Worm (Caenorhabditis elegans) whole organism, L4 larva: ENCODE data around the gene srsx-25.

Experiments used
- D1046.2 ChIP-seq: fragments of 200-800 bp; sonication (Bioruptor generic); IDR thresholded peaks from 2 replicates; pipeline ENCODE4 v1.3.6; 2022; ENCODE audit warnings: missing genetic modification characterization, missing compliant biosample characterization
- F26F4.8 ChIP-seq: fragments of 200-800 bp; sonication (Bioruptor generic); conservative IDR thresholded peaks from 2 replicates; pipeline ENCODE4 v1.3.6; 2022; ENCODE audit warnings: missing genetic modification characterization, missing compliant biosample characterization
- F44E2.7 ChIP-seq: fragments of 200-800 bp; sonication (Bioruptor generic); IDR thresholded peaks from 2 replicates; pipeline ENCODE4 v2.1.2; 2022; ENCODE audit warnings: missing genetic modification characterization, missing compliant biosample characterization
- F49E8.2 ChIP-seq: sonication (generic microtip); optimal IDR thresholded peaks from 2 replicates; lab custom pipeline; 2016; ENCODE audit warnings: missing compliant biosample characterization, mild to moderate bottlenecking, missing genetic modification characterization, borderline replicate concordance
- T20F7.1 ChIP-seq: fragments of 200-800 bp; sonication (Bioruptor generic); optimal IDR thresholded peaks from 2 replicates; lab custom pipeline; 2018; ENCODE audit warnings: mild to moderate bottlenecking, missing genetic modification characterization, missing compliant biosample characterization
- Y48G9A.11 ChIP-seq: fragments of 200-800 bp; sonication (Bioruptor generic); IDR thresholded peaks from 2 replicates; pipeline ENCODE4 v1.3.6; 2022; ENCODE audit warnings: missing genetic modification reagents, missing genetic modification characterization, missing compliant biosample characterization
- Y5F2A.4 ChIP-seq: fragments of 200-800 bp; sonication (Bioruptor generic); optimal IDR thresholded peaks from 2 replicates; lab custom pipeline; 2018; ENCODE audit warnings: mild to moderate bottlenecking, missing genetic modification characterization, missing compliant biosample characterization
- Y75B8A.6 ChIP-seq: fragments of 200-800 bp; sonication (Bioruptor generic); IDR thresholded peaks from 2 replicates; pipeline ENCODE4 v1.3.6; 2022; ENCODE audit warnings: missing genetic modification reagents, missing genetic modification characterization, missing compliant biosample characterization
- aha-1 ChIP-seq: fragments of 150-350 bp; peaks from one replicate; lab custom pipeline; 2014; ENCODE audit warnings: missing biosample characterization, missing genetic modification characterization
- ama-1 ChIP-seq: fragments of 150-350 bp; optimal IDR thresholded peaks from 2 replicates; lab custom pipeline; 2014; ENCODE audit warnings: inconsistent platforms, mixed read lengths
- arid-1 ChIP-seq: fragments of 200-800 bp; sonication (Bioruptor generic); conservative IDR thresholded peaks from 2 replicates; pipeline ENCODE4 v1.3.6; 2022; ENCODE audit warnings: missing genetic modification reagents, missing genetic modification characterization, missing compliant biosample characterization
- ceh-82 ChIP-seq: sonication (generic microtip); optimal IDR thresholded peaks from 2 replicates; lab custom pipeline; 2017; ENCODE audit warnings: missing biosample characterization, missing genetic modification characterization
- daf-16 ChIP-seq, 3 experiments: sonication (generic microtip); optimal IDR thresholded peaks; 2 replicates each; lab custom pipeline; 2016 to 2017; ENCODE audit warnings: missing genetic modification characterization in 3 of 3, missing genetic modification reagents in 3 of 3, mild to moderate bottlenecking in 2 of 3, missing compliant biosample characterization in 2 of 3, missing biosample characterization in 1 of 3, moderate library complexity in 1 of 3
- dmd-6 ChIP-seq: fragments of 200-800 bp; sonication (Bioruptor generic); IDR thresholded peaks from 2 replicates; pipeline ENCODE4 v1.3.6; 2022; ENCODE audit warnings: missing genetic modification reagents, missing genetic modification characterization, missing compliant biosample characterization
- dpl-1 ChIP-seq: fragments of 150-350 bp; optimal IDR thresholded peaks from 2 replicates; lab custom pipeline; 2014; ENCODE audit warnings: missing biosample characterization, missing genetic modification reagents, missing genetic modification characterization
- duxl-1 ChIP-seq: sonication (generic microtip); optimal IDR thresholded peaks from 2 replicates; lab custom pipeline; 2016; ENCODE audit warnings: mild to moderate bottlenecking, missing genetic modification characterization, moderate library complexity, missing compliant biosample characterization; ENCODE audit not compliant: poor library complexity
- dve-1 ChIP-seq: sonication (generic microtip); optimal IDR thresholded peaks from 2 replicates; lab custom pipeline; 2017; ENCODE audit warnings: antibody characterized with exemption, mild to moderate bottlenecking, missing genetic modification characterization, missing compliant biosample characterization; ENCODE audit not compliant: insufficient read depth
- egl-27 ChIP-seq: sonication (generic microtip); optimal IDR thresholded peaks from 3 replicates; lab custom pipeline; 2017; ENCODE audit warnings: missing biosample characterization, missing genetic modification reagents, missing genetic modification characterization
- gei-8 ChIP-seq: fragments of 200-800 bp; sonication (Bioruptor generic); optimal IDR thresholded peaks from 2 replicates; lab custom pipeline; 2018; ENCODE audit warnings: mild to moderate bottlenecking, missing genetic modification characterization, missing compliant biosample characterization
- hif-1 ChIP-seq, 2 experiments: sonication (generic microtip); optimal IDR thresholded peaks; 2 replicates each; lab custom pipeline; 2016 to 2017; ENCODE audit warnings: missing compliant biosample characterization in 2 of 2, missing genetic modification characterization in 2 of 2, missing genetic modification reagents in 2 of 2, missing genotype in 2 of 2, mild to moderate bottlenecking in 1 of 2
- hlh-11 ChIP-seq: fragments of 200-800 bp; sonication (Bioruptor generic); optimal IDR thresholded peaks from 2 replicates; lab custom pipeline; 2018; ENCODE audit warnings: mild to moderate bottlenecking, missing genetic modification characterization, missing compliant biosample characterization
- hlh-30 ChIP-seq: sonication (generic microtip); optimal IDR thresholded peaks from 2 replicates; lab custom pipeline; 2017; ENCODE audit warnings: antibody characterized with exemption, mild to moderate bottlenecking, missing genetic modification characterization, missing compliant biosample characterization; ENCODE audit not compliant: insufficient read depth
- lin-13 ChIP-seq: fragments of 150-350 bp; optimal IDR thresholded peaks from 2 replicates; lab custom pipeline; 2014; ENCODE audit warnings: missing biosample characterization, missing genetic modification reagents, missing genetic modification characterization
- lin-15B ChIP-seq: fragments of 150-350 bp; sonication (generic microtip); optimal IDR thresholded peaks from 3 replicates; lab custom pipeline; 2014; ENCODE audit warnings: missing biosample characterization, missing genetic modification characterization
- lin-38 ChIP-seq: fragments of 200-800 bp; sonication (Bioruptor generic); IDR thresholded peaks from 2 replicates; pipeline ENCODE4 v1.3.6; 2022; ENCODE audit warnings: missing genetic modification reagents, missing genetic modification characterization, missing compliant biosample characterization
- lin-39 ChIP-seq: fragments of 150-350 bp; optimal IDR thresholded peaks from 2 replicates; lab custom pipeline; 2014; ENCODE audit warnings: missing biosample characterization, missing genetic modification reagents, missing genetic modification characterization
- lir-3 ChIP-seq: sonication (generic microtip); optimal IDR thresholded peaks from 2 replicates; lab custom pipeline; 2016; ENCODE audit warnings: mild to moderate bottlenecking, missing genetic modification characterization, missing compliant biosample characterization
- madf-5 ChIP-seq, 2 experiments: fragments of 200-800 bp; sonication (Bioruptor generic); IDR thresholded peaks; 2 replicates each; pipeline ENCODE4 v1.3.6; 2022; ENCODE audit warnings: missing compliant biosample characterization in 2 of 2, missing genetic modification characterization in 2 of 2
- mdl-1 ChIP-seq, 2 experiments: fragments of 150-350 bp in 1 of 2; sonication (generic microtip) in 1 of 2; optimal IDR thresholded peaks; 2 replicates each; lab custom pipeline; 2014 to 2017; ENCODE audit warnings: missing biosample characterization in 2 of 2, missing genetic modification characterization in 2 of 2
- nhr-102 ChIP-seq: sonication (generic microtip); optimal IDR thresholded peaks from 2 replicates; lab custom pipeline; 2016; ENCODE audit warnings: mild to moderate bottlenecking, missing genetic modification characterization, moderate library complexity, missing compliant biosample characterization
- nhr-28 ChIP-seq: fragments of 150-350 bp; optimal IDR thresholded peaks from 2 replicates; lab custom pipeline; 2014; ENCODE audit warnings: missing biosample characterization, missing genetic modification characterization
- nhr-41 ChIP-seq: fragments of 200-800 bp; sonication (Bioruptor generic); IDR thresholded peaks from 2 replicates; pipeline ENCODE4 v1.3.6; 2022; ENCODE audit warnings: missing genetic modification reagents, missing genetic modification characterization, missing compliant biosample characterization
- nhr-42 ChIP-seq: fragments of 200-800 bp; sonication (Bioruptor generic); IDR thresholded peaks from 2 replicates; pipeline ENCODE4 v1.3.6; 2022; ENCODE audit warnings: missing genetic modification characterization, missing compliant biosample characterization
- nhr-6 ChIP-seq: fragments of 150-350 bp; optimal IDR thresholded peaks from 2 replicates; lab custom pipeline; 2014; ENCODE audit warnings: missing biosample characterization, missing genetic modification characterization
- nhr-77 ChIP-seq: fragments of 150-350 bp; optimal IDR thresholded peaks from 2 replicates; lab custom pipeline; 2014; ENCODE audit warnings: missing biosample characterization, missing genetic modification characterization
- pha-4 ChIP-seq, 2 experiments: fragments of 150-350 bp in 1 of 2; fragments of 200-800 bp in 1 of 2; sonication (Bioruptor generic) in 1 of 2; IDR thresholded peaks in 1 of 2; optimal IDR thresholded peaks in 1 of 2; 2 replicates each; pipeline versions ENCODE4 v1.3.6 to Lab custom; 2014 to 2022; ENCODE audit warnings: missing genetic modification characterization in 2 of 2, missing genetic modification reagents in 2 of 2, missing biosample characterization in 1 of 2, missing compliant biosample characterization in 1 of 2
- pqm-1 ChIP-seq: sonication (generic microtip); optimal IDR thresholded peaks from 2 replicates; lab custom pipeline; 2017; ENCODE audit warnings: missing biosample characterization, missing genetic modification characterization
- sdz-12 ChIP-seq: fragments of 200-800 bp; sonication (Bioruptor generic); optimal IDR thresholded peaks from 2 replicates; lab custom pipeline; 2018; ENCODE audit warnings: mild to moderate bottlenecking, missing genetic modification characterization, missing compliant biosample characterization
- set-16 ChIP-seq: fragments of 200-800 bp; sonication (Bioruptor generic); IDR thresholded peaks from 2 replicates; pipeline ENCODE4 v1.3.6; 2022; ENCODE audit warnings: missing genetic modification reagents, missing genetic modification characterization, missing compliant biosample characterization
- snpc-4 ChIP-seq: fragments of 150-350 bp; optimal IDR thresholded peaks from 2 replicates; lab custom pipeline; 2014; ENCODE audit warnings: missing biosample characterization, missing genetic modification characterization
- spr-1 ChIP-seq: sonication (generic microtip); optimal IDR thresholded peaks from 2 replicates; lab custom pipeline; 2016; ENCODE audit warnings: mild to moderate bottlenecking, missing genetic modification characterization, missing compliant biosample characterization
- tra-1 ChIP-seq: fragments of 200-800 bp; sonication (Bioruptor generic); IDR thresholded peaks from 2 replicates; pipeline ENCODE4 v1.3.6; 2022; ENCODE audit warnings: missing genetic modification reagents, missing genetic modification characterization, missing compliant biosample characterization
- unc-130 ChIP-seq: sonication (generic microtip); optimal IDR thresholded peaks from 2 replicates; lab custom pipeline; 2016; ENCODE audit warnings: missing genetic modification reagents, missing genetic modification characterization, missing compliant biosample characterization
- unc-62 ChIP-seq, 3 experiments: fragments of 150-350 bp in 1 of 3; sonication (generic microtip); optimal IDR thresholded peaks in 2 of 3; peaks in 1 of 3; 1 replicate in 1 of 3; 2 replicates in 2 of 3; lab custom pipeline; 2014 to 2017; ENCODE audit warnings: missing biosample characterization in 3 of 3, missing genetic modification characterization in 3 of 3, missing genetic modification reagents in 3 of 3, missing genotype in 1 of 3
- zag-1 ChIP-seq: fragments of 150-350 bp; optimal IDR thresholded peaks from 2 replicates; lab custom pipeline; 2014; ENCODE audit warnings: missing biosample characterization, missing genetic modification characterization
- zfp-3 ChIP-seq: fragments of 200-800 bp; sonication (Bioruptor generic); conservative IDR thresholded peaks from 2 replicates; pipeline ENCODE4 v1.3.6; 2022; ENCODE audit warnings: missing genetic modification reagents, missing genetic modification characterization, missing compliant biosample characterization
- ztf-11 ChIP-seq: fragments of 150-350 bp; optimal IDR thresholded peaks from 2 replicates; lab custom pipeline; 2014; ENCODE audit warnings: missing biosample characterization, missing genetic modification characterization

The srsx-25 gene

ce11 chrIV:13342555-13342954 lies 22.4 kb upstream of the srsx-25 start, which contains the start of gene W02A2.5:
Gene W02A2.5, plus strand, starts transcription at chrIV:13342855.
- TF ChIP-seq D1046.2 (GFP tag; lab: Robert Waterston, UW): no peak
- peak in 1 of 2 experiments; percentile 62 for TF ChIP-seq unc-62 (GFP tag; optimal IDR thresholded peaks at IDR 0.05 in 1 of 2; lab: Kevin White, UChicago)
- no peak for TF ChIP-seq unc-62 (tag; optimal IDR thresholded peaks at IDR 0.05; lab: Kevin White, UChicago)

- TF ChIP-seq dve-1: peak; percentile 72
- no peak for TF ChIP-seq nhr-41 (GFP tag; lab: Robert Waterston, UW)
- no peak for TF ChIP-seq pha-4 (GFP tag; IDR thresholded peaks at IDR 0.05; lab: Robert Waterston, UW)
- TF ChIP-seq pha-4 (tag; optimal IDR thresholded peaks at IDR 0.05; lab: Kevin White, UChicago): peak; percentile 90
- TF ChIP-seq hlh-11 (tag; lab: Kevin White, UChicago): peak; percentile 39
- TF ChIP-seq hif-1 (tag; optimal IDR thresholded peaks at IDR 0.05; lab: Kevin White, UChicago): no peak
- TF ChIP-seq arid-1: no peak
- no peak for TF ChIP-seq set-16 (GFP tag; lab: Robert Waterston, UW)
- TF ChIP-seq pqm-1: peak; percentile 35
- TF ChIP-seq spr-1 (tag; lab: Kevin White, UChicago): no peak
- no peak for TF ChIP-seq lin-38 (GFP tag; lab: Robert Waterston, UW)
- TF ChIP-seq nhr-6 (tag; lab: Kevin White, UChicago): peak; percentile 76
- no peak for TF ChIP-seq unc-130 (GFP tag; lab: Kevin White, UChicago)
- no peak for TF ChIP-seq lin-39 (tag; lab: Kevin White, UChicago)
- TF ChIP-seq lir-3 (tag; lab: Kevin White, UChicago): no peak
- TF ChIP-seq nhr-28 (tag; lab: Kevin White, UChicago): peak; percentile 35
- no peak for TF ChIP-seq ztf-11 (tag; lab: Kevin White, UChicago)
- TF ChIP-seq dmd-6 (GFP tag; lab: Robert Waterston, UW): peak; percentile 54
- TF ChIP-seq F26F4.8 (GFP tag; lab: Robert Waterston, UW): no peak
- TF ChIP-seq hlh-30 (tag; lab: Kevin White, UChicago): peak; percentile 34
- TF ChIP-seq F49E8.2 (tag; lab: Kevin White, UChicago): no peak
- TF ChIP-seq sdz-12: no peak
- no peak for TF ChIP-seq daf-16 (GFP tag; optimal IDR thresholded peaks at IDR 0.05; lab: Kevin White, UChicago)
- peak; percentile 40 for TF ChIP-seq daf-16 (tag; optimal IDR thresholded peaks at IDR 0.05; lab: Kevin White, UChicago)
- TF ChIP-seq aha-1 (tag; lab: Kevin White, UChicago): peak; percentile 40
- no peak for TF ChIP-seq Y75B8A.6 (GFP tag; lab: Robert Waterston, UW)
- no peak for TF ChIP-seq ama-1 (lab: Kevin White, UChicago)
Observed at ce11 chrIV:13346078-13346477, 18.9 kb upstream of the srsx-25 start.

ce11 chrIV:13347232-13347715 lies 17.7 kb upstream of the srsx-25 start, which contains the start of gene W02A2.9:
Gene W02A2.9, plus strand, starts transcription at chrIV:13347665.
- no peak for TF ChIP-seq ceh-82 (tag; lab: Kevin White, UChicago)
- TF ChIP-seq duxl-1: no peak
- TF ChIP-seq egl-27 (tag; lab: Kevin White, UChicago): no peak
- TF ChIP-seq dpl-1 (GFP tag; lab: Kevin White, UChicago): no peak
- TF ChIP-seq F49E8.2 (tag; lab: Kevin White, UChicago): no peak
- no peak for TF ChIP-seq lin-15B (tag; lab: Kevin White, UChicago)
- no peak for TF ChIP-seq zag-1 (tag; lab: Kevin White, UChicago)
- no peak for TF ChIP-seq tra-1 (GFP tag; lab: Robert Waterston, UW)
- TF ChIP-seq F44E2.7: no peak
- TF ChIP-seq Y5F2A.4 (GFP tag; lab: Kevin White, UChicago): no peak
- no peak for TF ChIP-seq zfp-3 (GFP tag; lab: Robert Waterston, UW)
- TF ChIP-seq madf-5 (GFP tag; IDR thresholded peaks at IDR 0.05; lab: Robert Waterston, UW): no peak
- TF ChIP-seq T20F7.1 (GFP tag; lab: Kevin White, UChicago): no peak
- no peak for TF ChIP-seq lin-38 (GFP tag; lab: Robert Waterston, UW)
- TF ChIP-seq snpc-4 (tag; lab: Kevin White, UChicago): no peak
- peak in 1 of 2 experiments; percentile 37 for TF ChIP-seq mdl-1 (tag; optimal IDR thresholded peaks at IDR 0.05; lab: Kevin White, UChicago)
- TF ChIP-seq Y48G9A.11 (GFP tag; lab: Robert Waterston, UW): no peak
- TF ChIP-seq sdz-12: no peak
- TF ChIP-seq lin-13 (GFP tag; lab: Kevin White, UChicago): no peak
- no peak for TF ChIP-seq nhr-102 (tag; lab: Kevin White, UChicago)
- TF ChIP-seq hlh-11 (tag; lab: Kevin White, UChicago): peak; percentile 52
- peak; percentile 64 for TF ChIP-seq nhr-77 (tag; lab: Kevin White, UChicago)
- no peak for TF ChIP-seq nhr-42 (GFP tag; lab: Robert Waterston, UW)
- no peak for TF ChIP-seq gei-8
